Fruit fly (Drosophila melanogaster) whole organism, embryonic: ENCODE measurements around the gene CG17819.
A peak's percentile ranks its signal among the peaks of the same experiment; 100 is the strongest.

Experiments
- Antp ChIP-seq: fragments of 200-800 bp; sonication (Bioruptor generic); optimal IDR thresholded peaks from 3 replicates; lab custom pipeline; 2016; ENCODE audit warnings: missing biosample characterization, missing genetic modification characterization
- Blimp-1 ChIP-seq: fragments of 200-800 bp; sonication (Bioruptor generic); optimal IDR thresholded peaks from 3 replicates; lab custom pipeline; 2018; ENCODE audit warnings: missing biosample characterization, missing genetic modification characterization, mild to moderate bottlenecking, moderate library complexity, missing genetic modification reagents
- CG10274 ChIP-seq: fragments of 200-800 bp; sonication (Bioruptor generic); optimal IDR thresholded peaks from 3 replicates; lab custom pipeline; 2017; ENCODE audit warnings: missing biosample characterization, mild to moderate bottlenecking, missing genetic modification characterization
- CG12219 ChIP-seq: fragments of 200-800 bp; sonication (Bioruptor generic); optimal IDR thresholded peaks from 3 replicates; lab custom pipeline; 2018; ENCODE audit warnings: missing biosample characterization, mild to moderate bottlenecking, missing genetic modification characterization
- CG13296 ChIP-seq: fragments of 200-800 bp; sonication (Bioruptor generic); optimal IDR thresholded peaks from 3 replicates; lab custom pipeline; 2018; ENCODE audit warnings: missing biosample characterization, mild to moderate bottlenecking, missing genetic modification characterization
- CG14860 ChIP-seq: fragments of 200-800 bp; sonication (Bioruptor generic); IDR thresholded peaks from 3 replicates; pipeline ENCODE4 v1.3.6; 2022; ENCODE audit warnings: missing biosample characterization, missing genetic modification characterization; ENCODE audit not compliant: partially characterized antibody
- CG1529 ChIP-seq: fragments of 200-800 bp; sonication (Bioruptor generic); optimal IDR thresholded peaks from 3 replicates; lab custom pipeline; 2018; ENCODE audit warnings: missing biosample characterization, missing genetic modification characterization
- CG15479 ChIP-seq: fragments of 200-800 bp; sonication (Bioruptor generic); optimal IDR thresholded peaks from 3 replicates; lab custom pipeline; 2019; ENCODE audit warnings: missing biosample characterization, mild to moderate bottlenecking, missing genetic modification characterization, moderate library complexity
- CG1602 ChIP-seq: fragments of 200-800 bp; sonication (Bioruptor generic); optimal IDR thresholded peaks from 3 replicates; lab custom pipeline; 2016; ENCODE audit warnings: missing biosample characterization, missing genetic modification characterization
- CG17612 ChIP-seq: fragments of 200-800 bp; sonication (Bioruptor generic); IDR thresholded peaks from 2 replicates; pipeline ENCODE4 v1.3.6; 2022; ENCODE audit warnings: missing biosample characterization, missing genetic modification characterization
- CG18599 ChIP-seq: fragments of 200-800 bp; sonication (Bioruptor generic); optimal IDR thresholded peaks from 3 replicates; lab custom pipeline; 2017; ENCODE audit warnings: missing biosample characterization, missing genetic modification characterization, mild to moderate bottlenecking, moderate library complexity, missing genetic modification reagents
- CG2116 ChIP-seq: fragments of 200-800 bp; sonication (Bioruptor generic); optimal IDR thresholded peaks from 3 replicates; lab custom pipeline; 2018; ENCODE audit warnings: missing biosample characterization, mild to moderate bottlenecking, missing genetic modification characterization
- CG2199 ChIP-seq: fragments of 200-800 bp; sonication (Bioruptor generic); IDR thresholded peaks from 3 replicates; pipeline ENCODE4 v1.3.6; 2022; ENCODE audit warnings: missing biosample characterization, missing genetic modification characterization
- CG2712 ChIP-seq: fragments of 200-800 bp; optimal IDR thresholded peaks from 3 replicates; lab custom pipeline; 2019; ENCODE audit warnings: missing biosample characterization, mild to moderate bottlenecking, missing genetic modification characterization, moderate library complexity
- CG4707 ChIP-seq: fragments of 200-800 bp; sonication (Bioruptor generic); optimal IDR thresholded peaks from 2 replicates; lab custom pipeline; 2018; ENCODE audit warnings: missing biosample characterization, mild to moderate bottlenecking, missing genetic modification characterization, moderate library complexity
- CG5953 ChIP-seq: fragments of 200-800 bp; sonication (Bioruptor generic); IDR thresholded peaks from 2 replicates; pipeline ENCODE4 v1.3.6; 2022; ENCODE audit warnings: missing biosample characterization, missing genetic modification characterization
- CG8290 ChIP-seq, 3 experiments: fragments of 200-800 bp; sonication (Bioruptor generic); optimal IDR thresholded peaks; 2 replicates each; lab custom pipeline; 2016 to 2019; ENCODE audit warnings: missing biosample characterization in 3 of 3, missing genetic modification characterization in 3 of 3, mild to moderate bottlenecking in 2 of 3, moderate library complexity in 1 of 3
- Dip3 ChIP-seq: fragments of 200-800 bp; sonication (Bioruptor generic); optimal IDR thresholded peaks from 3 replicates; lab custom pipeline; 2016; ENCODE audit warnings: missing biosample characterization, missing genetic modification characterization
- Dll ChIP-seq: fragments of 200-800 bp; sonication (Bioruptor generic); IDR thresholded peaks from 4 replicates; pipeline ENCODE4 v1.3.6; 2022; ENCODE audit warnings: missing biosample characterization, missing genetic modification characterization; ENCODE audit not compliant: partially characterized antibody
- Hr51 ChIP-seq, 2 experiments: fragments of 200-800 bp; sonication (Bioruptor generic); optimal IDR thresholded peaks; 2 replicates in 1 of 2; 3 replicates in 1 of 2; lab custom pipeline; 2016 to 2018; ENCODE audit warnings: missing biosample characterization in 2 of 2, missing genetic modification characterization in 2 of 2, mild to moderate bottlenecking in 1 of 2, moderate library complexity in 1 of 2
- Med ChIP-seq: fragments of 200-800 bp; sonication (Bioruptor generic); peaks from one replicate; lab custom pipeline; 2016; ENCODE audit warnings: missing biosample characterization, missing genetic modification characterization, mild to moderate bottlenecking, inconsistent platforms, moderate library complexity
- NK7.1 ChIP-seq: fragments of 200-800 bp; sonication (Bioruptor generic); optimal IDR thresholded peaks from 3 replicates; lab custom pipeline; 2016; ENCODE audit warnings: missing biosample characterization, missing genetic modification characterization
- Oli ChIP-seq: fragments of 200-800 bp; sonication (Bioruptor generic); optimal IDR thresholded peaks from 2 replicates; lab custom pipeline; 2018; ENCODE audit warnings: missing biosample characterization, mild to moderate bottlenecking, missing genetic modification characterization, moderate library complexity
- Optix ChIP-seq: fragments of 200-800 bp; sonication (Bioruptor generic); IDR thresholded peaks from 3 replicates; pipeline ENCODE4 v1.3.6; 2022; ENCODE audit warnings: missing biosample characterization, missing genetic modification characterization
- Pdp1 ChIP-seq, 2 experiments: fragments of 200-800 bp; sonication (Bioruptor generic); optimal IDR thresholded peaks; 3 replicates each; lab custom pipeline; 2016; ENCODE audit warnings: missing biosample characterization in 2 of 2, missing genetic modification characterization in 2 of 2, mild to moderate bottlenecking in 1 of 2, moderate library complexity in 1 of 2
- Ssrp ChIP-seq: fragments of 200-800 bp; sonication (Bioruptor generic); optimal IDR thresholded peaks from 2 replicates; lab custom pipeline; 2018; ENCODE audit warnings: missing biosample characterization, mild to moderate bottlenecking, missing genetic modification characterization, moderate library complexity
- Stat92E ChIP-seq, 3 experiments: fragments of >200 bp in 2 of 3; fragments of 200-800 bp in 1 of 3; sonication (Bioruptor generic) in 1 of 3; optimal IDR thresholded peaks; 2 replicates each; lab custom pipeline; 2017 to 2019; ENCODE audit warnings: missing biosample characterization in 3 of 3, missing genetic modification characterization in 3 of 3, mild to moderate bottlenecking in 1 of 3, moderate library complexity in 1 of 3
- Taf1 ChIP-seq: fragments of 200-800 bp; sonication (Bioruptor generic); IDR thresholded peaks from 2 replicates; pipeline ENCODE4 v1.3.6; 2022; ENCODE audit warnings: missing biosample characterization, missing genetic modification characterization
- ab ChIP-seq: fragments of 200-800 bp; sonication (Bioruptor generic); optimal IDR thresholded peaks from 2 replicates; lab custom pipeline; 2016; ENCODE audit warnings: missing biosample characterization, missing genetic modification characterization
- bcd ChIP-seq: fragments of 200-800 bp; sonication (Bioruptor generic); optimal IDR thresholded peaks from 2 replicates; lab custom pipeline; 2017; ENCODE audit warnings: missing biosample characterization, mild to moderate bottlenecking, missing genetic modification characterization
- ci ChIP-seq: fragments of 200-800 bp; sonication (Bioruptor generic); IDR thresholded peaks from 3 replicates; pipeline ENCODE4 v1.3.6; 2022; ENCODE audit warnings: missing biosample characterization, missing genetic modification characterization
- eve ChIP-seq, 2 experiments: fragments of >200 bp; optimal IDR thresholded peaks; 2 replicates each; lab custom pipeline; 2017; ENCODE audit warnings: missing biosample characterization in 2 of 2, missing genetic modification characterization in 2 of 2
- gcm ChIP-seq: fragments of 200-800 bp; sonication (Bioruptor generic); optimal IDR thresholded peaks from 2 replicates; lab custom pipeline; 2019; ENCODE audit warnings: missing biosample characterization, mild to moderate bottlenecking, missing genetic modification characterization, moderate library complexity
- gfzf ChIP-seq: fragments of 200-800 bp; sonication (Bioruptor generic); optimal IDR thresholded peaks from 2 replicates; lab custom pipeline; 2016; ENCODE audit warnings: missing biosample characterization, mild to moderate bottlenecking, missing genetic modification characterization, moderate library complexity
- insv ChIP-seq, 2 experiments: fragments of 200-800 bp; sonication (Bioruptor generic); optimal IDR thresholded peaks; 3 replicates each; lab custom pipeline; 2016 to 2018; ENCODE audit warnings: missing biosample characterization in 2 of 2, missing genetic modification characterization in 2 of 2
- lmd ChIP-seq: fragments of 200-800 bp; sonication (Bioruptor generic); IDR thresholded peaks from 2 replicates; pipeline ENCODE4 v1.3.6; 2022; ENCODE audit warnings: missing biosample characterization, missing genetic modification characterization
- lola ChIP-seq, 3 experiments: fragments of >200 bp in 2 of 3; fragments of 200-800 bp in 1 of 3; sonication (Bioruptor generic) in 1 of 3; optimal IDR thresholded peaks; 2 replicates each; lab custom pipeline; 2017 to 2019; ENCODE audit warnings: missing biosample characterization in 3 of 3, missing genetic modification characterization in 3 of 3, mild to moderate bottlenecking in 1 of 3, moderate library complexity in 1 of 3
- nerfin-1 ChIP-seq: fragments of 200-800 bp; sonication (Bioruptor generic); optimal IDR thresholded peaks from 3 replicates; lab custom pipeline; 2019; ENCODE audit warnings: missing biosample characterization, mild to moderate bottlenecking, missing genetic modification characterization, moderate library complexity
- nerfin-2 ChIP-seq: fragments of 200-800 bp; sonication (Bioruptor generic); IDR thresholded peaks from 2 replicates; pipeline ENCODE4 v1.3.6; 2022; ENCODE audit warnings: missing biosample characterization, missing genetic modification characterization; ENCODE audit not compliant: partially characterized antibody
- pros ChIP-seq: fragments of 200-800 bp; sonication (Bioruptor generic); optimal IDR thresholded peaks from 3 replicates; lab custom pipeline; 2019; ENCODE audit warnings: missing biosample characterization, mild to moderate bottlenecking, missing genetic modification characterization, moderate library complexity
- row ChIP-seq: fragments of 200-800 bp; sonication (Bioruptor generic); IDR thresholded peaks from 3 replicates; pipeline ENCODE4 v1.3.6; 2022; ENCODE audit warnings: missing biosample characterization, missing genetic modification characterization
- sens ChIP-seq: fragments of 200-800 bp; sonication (Bioruptor generic); peaks from one replicate; lab custom pipeline; 2016; ENCODE audit warnings: missing biosample characterization, missing genetic modification characterization
- seq ChIP-seq: fragments of 200-800 bp; sonication (Bioruptor generic); IDR thresholded peaks from 2 replicates; pipeline ENCODE4 v1.3.6; 2022; ENCODE audit warnings: missing biosample characterization, missing genetic modification characterization
- sisA ChIP-seq: fragments of 200-800 bp; sonication (Bioruptor generic); IDR thresholded peaks from 2 replicates; pipeline ENCODE4 v1.3.6; 2022; ENCODE audit warnings: missing biosample characterization, missing genetic modification characterization
- slou ChIP-seq: fragments of 200-800 bp; sonication (Bioruptor generic); optimal IDR thresholded peaks from 3 replicates; lab custom pipeline; 2016; ENCODE audit warnings: missing biosample characterization, missing genetic modification characterization
- slp2 ChIP-seq: fragments of 200-800 bp; sonication (Bioruptor generic); optimal IDR thresholded peaks from 2 replicates; lab custom pipeline; 2016; ENCODE audit warnings: missing biosample characterization, missing genetic modification characterization
- sna ChIP-seq: fragments of 200-800 bp; sonication (Bioruptor generic); IDR thresholded peaks from 2 replicates; pipeline ENCODE4 v1.3.6; 2022; ENCODE audit warnings: missing biosample characterization, missing genetic modification characterization; ENCODE audit not compliant: partially characterized antibody
- trh ChIP-seq: fragments of 200-800 bp; sonication (Bioruptor generic); optimal IDR thresholded peaks from 2 replicates; lab custom pipeline; 2016; ENCODE audit warnings: missing biosample characterization, missing genetic modification characterization

Gene CG17819

DNA sequence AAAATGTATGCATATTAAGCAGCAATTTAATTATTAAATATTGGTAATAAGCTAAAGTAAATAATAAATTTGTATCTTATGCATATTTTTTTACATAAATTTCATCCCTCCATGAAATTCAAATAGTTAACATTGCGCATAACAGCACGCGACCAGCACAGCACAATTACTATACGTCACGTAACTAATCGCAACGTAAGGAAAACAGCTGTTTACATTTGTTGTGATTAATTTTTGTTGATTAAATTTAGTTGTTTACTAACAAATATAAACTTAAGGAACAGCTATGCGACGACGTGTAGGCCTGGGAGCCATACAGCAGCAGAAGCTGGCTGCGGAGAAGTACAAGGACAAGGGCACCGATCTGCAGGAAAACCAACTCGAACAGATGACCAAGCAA lies 20.4 kb downstream of the CG17819 start, which contains the start of gene lsn (continued):
- TF ChIP-seq trh = no peak
- TF ChIP-seq CG1602 (GFP tag; lab: Kevin White, UChicago) = no peak
- peak; percentile 53; the same call in 2 of the 3 replicates for TF ChIP-seq ci
- 0 out of 2 replicates have a peak, but pooled peaks have one; percentile 20 for TF ChIP-seq sna (GFP tag; lab: Robert Waterston, UW)
- TF ChIP-seq Blimp-1 = no peak
- no peak for TF ChIP-seq ab (GFP tag; lab: Kevin White, UChicago)
- peak; percentile 52 for TF ChIP-seq CG18599 (GFP tag; lab: Kevin White, UChicago)
- no peak for TF ChIP-seq row (GFP tag; lab: Robert Waterston, UW)
- TF ChIP-seq CG1529 (GFP tag; lab: Kevin White, UChicago) = peak; percentile 45
- peak; percentile 20 for TF ChIP-seq nerfin-1 (tag; lab: Kevin White, UChicago)
- no peak for TF ChIP-seq Oli
- TF ChIP-seq CG2116 (GFP tag; lab: Kevin White, UChicago) = no peak
- no peak for TF ChIP-seq NK7.1 (GFP tag; lab: Kevin White, UChicago)
- peak in 1 of 3 experiments; percentile 31 for TF ChIP-seq lola (GFP tag; optimal IDR thresholded peaks at IDR 0.05; lab: Kevin White, UChicago)
- TF ChIP-seq CG13296 (GFP tag; lab: Kevin White, UChicago) = peak; percentile 30
- no peak for TF ChIP-seq CG15479 (GFP tag; lab: Kevin White, UChicago)

DNA sequence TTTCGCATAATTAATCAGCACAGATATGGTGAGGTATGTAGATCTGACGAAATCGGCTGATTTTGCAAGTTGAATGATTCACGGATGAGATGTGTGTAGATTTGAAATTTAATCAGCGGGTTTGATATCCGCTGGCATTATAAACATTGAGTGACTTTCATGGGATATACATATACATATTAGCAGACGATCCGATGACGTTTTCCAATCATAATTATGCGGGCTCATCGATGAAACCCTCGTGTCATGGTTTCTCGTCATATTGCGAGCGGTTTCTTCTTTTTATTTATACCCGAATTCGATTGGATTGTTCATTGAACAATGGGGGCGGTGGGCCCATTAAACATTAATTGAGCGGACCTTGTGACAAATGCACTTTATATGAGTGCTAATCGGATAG lies 20.9 kb downstream of the CG17819 start:
- TF ChIP-seq sisA (no peak), pros (GFP tag; lab: Kevin White, UChicago) (no peak), Ssrp (no peak), Taf1 (no peak), sens (GFP tag; lab: Kevin White, UChicago) (peak; percentile 26), seq (GFP tag; lab: Robert Waterston, UW) (no peak), insv (GFP tag; optimal IDR thresholded peaks at IDR 0.05; lab: Kevin White, UChicago) (no peak), gfzf (GFP tag; lab: Kevin White, UChicago) (no peak), slou (GFP tag; lab: Kevin White, UChicago) (no peak), gcm (GFP tag; lab: Kevin White, UChicago) (peak; percentile 78), bcd (GFP tag; lab: Kevin White, UChicago) (no peak), Optix (GFP tag; lab: Robert Waterston, UW) (no peak), Stat92E (GFP tag; optimal IDR thresholded peaks at IDR 0.05; lab: Kevin White, UChicago) (no peak), CG4707 (GFP tag; lab: Kevin White, UChicago) (no peak), Antp (GFP tag; lab: Kevin White, UChicago) (no peak), CG14860 (no peak), Dip3 (GFP tag; lab: Kevin White, UChicago) (no peak), Med (GFP tag; lab: Kevin White, UChicago) (peak; percentile 49), eve (GFP tag; optimal IDR thresholded peaks at IDR 0.05; lab: Kevin White, UChicago) (peak in 1 of 2 experiments; percentile 34), Dll (GFP tag; lab: Robert Waterston, UW) (no peak), CG2199 (peak; percentile 71; the same call in 1 of the 3 replicates)

DNA sequence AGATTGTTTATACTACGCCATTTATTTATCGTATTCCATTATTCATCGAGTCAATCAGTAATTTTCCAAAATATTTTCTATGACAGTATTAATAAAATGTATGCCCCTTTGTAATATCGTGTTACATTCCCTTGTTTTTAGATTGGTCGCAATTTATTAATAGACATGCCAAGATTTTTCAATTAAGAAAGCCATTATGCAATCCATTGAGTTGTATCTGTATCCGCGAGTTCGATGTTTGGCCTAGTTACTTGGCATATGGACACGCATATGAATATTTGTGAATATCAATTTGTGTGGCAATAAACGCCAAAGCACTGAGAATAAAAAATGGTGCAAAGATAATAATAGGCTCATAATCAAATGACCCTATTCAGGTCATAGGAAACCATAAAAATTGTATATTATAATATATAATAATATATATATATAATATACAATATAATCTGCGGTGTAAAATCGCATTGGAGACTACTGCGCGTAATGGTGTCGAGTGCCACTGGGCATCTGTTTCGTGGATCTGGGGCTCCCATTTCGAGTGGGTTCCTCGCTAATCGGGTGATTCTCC lies 21.4 kb downstream of the CG17819 start:
- TF ChIP-seq Hr51 (GFP tag; optimal IDR thresholded peaks at IDR 0.05; lab: Kevin White, UChicago) (peak in 1 of 2 experiments; percentile 64), CG2712 (tag; lab: Kevin White, UChicago) (peak; percentile 21), slp2 (GFP tag; lab: Kevin White, UChicago) (no peak), Pdp1 (GFP tag; optimal IDR thresholded peaks at IDR 0.05; lab: Kevin White, UChicago) (peak in 1 of 2 experiments; percentile 79), CG12219 (GFP tag; lab: Kevin White, UChicago) (no peak), bcd (GFP tag; lab: Kevin White, UChicago) (no peak), lmd (GFP tag; lab: Robert Waterston, UW) (peak; percentile 14; the same call in 1 of the 2 replicates), CG5953 (GFP tag; lab: Robert Waterston, UW) (no peak), CG17612 (GFP tag; lab: Robert Waterston, UW) (no peak), nerfin-2 (no peak), CG10274 (GFP tag; lab: Kevin White, UChicago) (no peak), CG8290 (GFP tag; optimal IDR thresholded peaks at IDR 0.05; lab: Kevin White, UChicago) (no peak), CG8290 (tag; optimal IDR thresholded peaks at IDR 0.05; lab: Kevin White, UChicago) (no peak)
